Fruit fly (Drosophila melanogaster): Measurements from ENCODE around the gene Obp18a.
A peak's percentile ranks its signal among the peaks of the same experiment; 100 is the strongest.

Obp18a gene

DNA sequence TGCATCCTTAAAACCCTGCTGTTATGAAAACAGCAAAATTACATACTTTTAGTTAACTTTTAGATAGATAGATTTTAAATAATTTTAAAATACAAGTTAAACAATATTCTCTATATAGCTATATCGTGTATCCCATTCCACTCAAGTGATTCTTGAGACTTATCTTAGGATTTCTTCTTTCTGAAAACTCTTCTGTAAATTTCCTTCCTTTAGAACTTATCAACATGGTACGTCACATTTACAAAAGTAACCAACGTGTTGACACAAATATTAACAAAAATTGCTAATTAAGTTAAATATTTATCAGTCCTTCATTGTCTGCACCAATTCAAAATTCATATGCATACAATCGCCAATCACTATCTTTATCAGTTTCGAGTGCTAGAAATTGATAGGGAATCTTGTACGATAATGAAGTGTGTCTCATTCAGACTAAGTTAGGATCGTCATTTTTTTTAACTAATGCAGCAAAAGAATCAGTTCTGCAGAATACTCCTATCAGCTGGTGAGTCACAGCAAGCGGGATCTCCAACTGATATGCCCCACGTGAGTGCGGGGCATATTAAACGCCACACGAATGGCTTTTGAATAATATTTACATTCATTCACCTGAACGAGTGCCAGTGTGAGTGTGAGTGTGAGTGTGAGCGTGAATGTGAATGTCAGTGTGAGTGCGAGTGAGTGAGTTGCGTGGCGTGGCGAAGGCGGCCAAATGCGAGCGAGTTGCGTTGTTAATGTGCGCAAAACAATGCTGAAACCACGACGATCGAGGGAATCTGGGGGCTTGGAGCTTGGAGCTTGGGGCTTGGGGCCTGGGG lies 32.1 kb upstream of the Obp18a start (continued):
- TF ChIP-seq yki (optimal IDR thresholded peaks at IDR 0.05) (no peak), CG3407 (GFP tag; optimal IDR thresholded peaks at IDR 0.05) (no peak), peb (GFP tag; IDR thresholded peaks at IDR 0.05) (no peak), CG4730 (GFP tag; IDR thresholded peaks at IDR 0.05) (no peak), Med (GFP tag) (peak; percentile 80), Elba2 (GFP tag; optimal IDR thresholded peaks at IDR 0.05) (no peak), dm (GFP tag; optimal IDR thresholded peaks at IDR 0.05) (no peak), sc (optimal IDR thresholded peaks at IDR 0.05) (no peak), sc (GFP tag; optimal IDR thresholded peaks at IDR 0.05) (no peak), CG11093 (GFP tag; IDR thresholded peaks at IDR 0.05) (no peak), Hand (GFP tag; optimal IDR thresholded peaks at IDR 0.05) (no peak), tx (GFP tag; optimal IDR thresholded peaks at IDR 0.05) (no peak), YL-1 (GFP tag; optimal IDR thresholded peaks at IDR 0.05) (no peak), CG1529 (GFP tag; optimal IDR thresholded peaks at IDR 0.05) (no peak), CG18599 (GFP tag; optimal IDR thresholded peaks at IDR 0.05) (no peak), salm (tag; optimal IDR thresholded peaks at IDR 0.05) (no peak), lbe (GFP tag; optimal IDR thresholded peaks at IDR 0.05) (no peak), exex (tag; optimal IDR thresholded peaks at IDR 0.05) (peak; percentile 44), CG15269 (tag; optimal IDR thresholded peaks at IDR 0.05) (peak; percentile 7), Hr78 (GFP tag; optimal IDR thresholded peaks at IDR 0.05) (no peak), CG3281 (GFP tag; optimal IDR thresholded peaks at IDR 0.05) (no peak), otp (GFP tag; IDR thresholded peaks at IDR 0.05) (no peak), CG31388 (GFP tag; optimal IDR thresholded peaks at IDR 0.05) (no peak), ken (GFP tag; IDR thresholded peaks at IDR 0.05) (no peak), trem (tag; optimal IDR thresholded peaks at IDR 0.05) (no peak), croc (GFP tag; conservative IDR thresholded peaks at IDR 0.05) (no peak), CG9437 (GFP tag; optimal IDR thresholded peaks at IDR 0.05) (no peak), Bteb2 (GFP tag; optimal IDR thresholded peaks at IDR 0.05) (no peak), Vsx1 (GFP tag; optimal IDR thresholded peaks at IDR 0.05) (no peak), hbn (GFP tag; IDR thresholded peaks at IDR 0.05; ENCODE audit: partially characterized antibody) (no peak), BEAF-32 (GFP tag; optimal IDR thresholded peaks at IDR 0.05) (no peak), CG7963 (GFP tag; IDR thresholded peaks at IDR 0.05; ENCODE audit: partially characterized antibody) (no peak), scrt (GFP tag; optimal IDR thresholded peaks at IDR 0.05) (no peak), ttk (GFP tag; IDR thresholded peaks at IDR 0.05) (no peak), lov (optimal IDR thresholded peaks at IDR 0.05) (no peak), lov (GFP tag; IDR thresholded peaks at IDR 0.05) (0 out of 3 replicates have a peak, but pooled peaks have one; percentile 46), CG34376 (GFP tag; optimal IDR thresholded peaks at IDR 0.05) (no peak), HLH4C (GFP tag; IDR thresholded peaks at IDR 0.05; ENCODE audit: partially characterized antibody) (no peak), CG2678 (tag; optimal IDR thresholded peaks at IDR 0.05) (no peak), CG12942 (GFP tag; optimal IDR thresholded peaks at IDR 0.05) (no peak), twi (tag; optimal IDR thresholded peaks at IDR 0.05) (no peak), mld (GFP tag; IDR thresholded peaks at IDR 0.05; ENCODE audit: partially characterized antibody) (no peak), CG30431 (GFP tag; optimal IDR thresholded peaks at IDR 0.05) (no peak), Side (GFP tag; optimal IDR thresholded peaks at IDR 0.05) (no peak), CG11398 (GFP tag; optimal IDR thresholded peaks at IDR 0.05) (no peak), Hmr (GFP tag; optimal IDR thresholded peaks at IDR 0.05) (peak; percentile 24), tin (GFP tag; optimal IDR thresholded peaks at IDR 0.05) (no peak), CTCF (GFP tag; optimal IDR thresholded peaks at IDR 0.05) (no peak), cas (GFP tag; IDR thresholded peaks at IDR 0.05) (no peak), danr (GFP tag; IDR thresholded peaks at IDR 0.05) (no peak), sug (tag; optimal IDR thresholded peaks at IDR 0.05) (peak; percentile 66)
